Worm (Caenorhabditis elegans) whole organism, L2 larva: ENCODE data around the gene ZC449.8.

ENCODE experiments used
- C34F6.9 ChIP-seq: fragments of 150-350 bp; optimal IDR thresholded peaks from 2 replicates; lab custom pipeline; 2014; ENCODE audit warnings: missing biosample characterization, missing genetic modification characterization
- F13H6.1 ChIP-seq: sonication (generic microtip); optimal IDR thresholded peaks from 2 replicates; lab custom pipeline; 2016; ENCODE audit warnings: missing genetic modification characterization, missing compliant biosample characterization
- R02D3.7 ChIP-seq: fragments of 150-350 bp; optimal IDR thresholded peaks from 2 replicates; lab custom pipeline; 2014; ENCODE audit warnings: missing biosample characterization, missing genetic modification characterization
- Y55F3AM.14 ChIP-seq: fragments of 200-800 bp; sonication (Bioruptor generic); optimal IDR thresholded peaks from 2 replicates; lab custom pipeline; 2018; ENCODE audit warnings: mild to moderate bottlenecking, missing genetic modification characterization, missing compliant biosample characterization
- ZK546.5 ChIP-seq: sonication (generic microtip); optimal IDR thresholded peaks from 2 replicates; lab custom pipeline; 2017; ENCODE audit warnings: missing biosample characterization, missing genetic modification characterization
- aly-2 ChIP-seq: fragments of 150-350 bp; optimal IDR thresholded peaks from 2 replicates; lab custom pipeline; 2014; ENCODE audit warnings: missing biosample characterization, missing genetic modification characterization
- blmp-1 ChIP-seq: sonication (generic microtip); optimal IDR thresholded peaks from 2 replicates; lab custom pipeline; 2017; ENCODE audit warnings: missing genetic modification characterization, mild to moderate bottlenecking, missing compliant biosample characterization, antibody characterized with exemption, moderate library complexity; ENCODE audit not compliant: insufficient read depth
- ceh-16 ChIP-seq: fragments of 150-350 bp; optimal IDR thresholded peaks from 2 replicates; lab custom pipeline; 2014; ENCODE audit warnings: missing biosample characterization, missing genetic modification characterization
- ceh-82 ChIP-seq: fragments of 150-350 bp; optimal IDR thresholded peaks from 2 replicates; lab custom pipeline; 2014; ENCODE audit warnings: missing biosample characterization, missing genetic modification characterization
- crh-2 ChIP-seq: sonication (generic microtip); optimal IDR thresholded peaks from 2 replicates; lab custom pipeline; 2017; ENCODE audit warnings: missing biosample characterization, missing genetic modification characterization
- dmd-4 ChIP-seq: sonication (generic microtip); optimal IDR thresholded peaks from 2 replicates; lab custom pipeline; 2017; ENCODE audit warnings: missing biosample characterization, missing genetic modification characterization
- egl-27 ChIP-seq: sonication (generic microtip); optimal IDR thresholded peaks from 3 replicates; lab custom pipeline; 2017; ENCODE audit warnings: missing biosample characterization, missing genetic modification reagents, missing genetic modification characterization
- elt-1 ChIP-seq: fragments of 150-350 bp; optimal IDR thresholded peaks from 2 replicates; lab custom pipeline; 2014; ENCODE audit warnings: missing biosample characterization, missing genetic modification characterization
- elt-3 ChIP-seq: sonication (generic microtip); optimal IDR thresholded peaks from 2 replicates; lab custom pipeline; 2017; ENCODE audit warnings: missing biosample characterization, missing genetic modification characterization
- fos-1 ChIP-seq: fragments of 150-350 bp; optimal IDR thresholded peaks from 2 replicates; lab custom pipeline; 2014; ENCODE audit warnings: missing biosample characterization, missing genetic modification characterization
- gmeb-1 ChIP-seq: fragments of 150-350 bp; optimal IDR thresholded peaks from 2 replicates; lab custom pipeline; 2014; ENCODE audit warnings: missing biosample characterization, missing genetic modification characterization
- lin-11 ChIP-seq: fragments of 150-350 bp; sonication (generic microtip); optimal IDR thresholded peaks from 2 replicates; lab custom pipeline; 2014; ENCODE audit warnings: missing biosample characterization, missing genetic modification characterization, inconsistent platforms, mixed read lengths
- lin-13 ChIP-seq: fragments of 150-350 bp; optimal IDR thresholded peaks from 2 replicates; lab custom pipeline; 2014; ENCODE audit warnings: missing biosample characterization, missing genetic modification reagents, missing genetic modification characterization
- lsy-2 ChIP-seq, 2 experiments: fragments of 150-350 bp in 1 of 2; sonication (generic microtip) in 1 of 2; optimal IDR thresholded peaks; 2 replicates each; lab custom pipeline; 2014 to 2017; ENCODE audit warnings: missing biosample characterization in 2 of 2, missing genetic modification characterization in 2 of 2
- mab-5 ChIP-seq: fragments of 150-350 bp; optimal IDR thresholded peaks from 2 replicates; lab custom pipeline; 2014; ENCODE audit warnings: missing biosample characterization, missing genetic modification characterization
- mdl-1 ChIP-seq, 2 experiments: fragments of 150-350 bp in 1 of 2; sonication (generic microtip) in 1 of 2; optimal IDR thresholded peaks; 2 replicates each; lab custom pipeline; 2017; ENCODE audit warnings: missing biosample characterization in 2 of 2, missing genetic modification characterization in 2 of 2
- nhr-12 ChIP-seq: fragments of 150-350 bp; optimal IDR thresholded peaks from 2 replicates; lab custom pipeline; 2014; ENCODE audit warnings: missing biosample characterization, missing genetic modification characterization
- nhr-129 ChIP-seq: fragments of 150-350 bp; optimal IDR thresholded peaks from 2 replicates; lab custom pipeline; 2014; ENCODE audit warnings: missing biosample characterization, missing genetic modification characterization
- nhr-23 ChIP-seq: fragments of 150-350 bp; optimal IDR thresholded peaks from 2 replicates; lab custom pipeline; 2014; ENCODE audit warnings: missing biosample characterization, missing genetic modification reagents, missing genetic modification characterization
- nhr-25 ChIP-seq: fragments of 150-350 bp; sonication (generic microtip); optimal IDR thresholded peaks from 3 replicates; lab custom pipeline; 2014; ENCODE audit warnings: missing biosample characterization, missing genetic modification characterization
- nhr-6 ChIP-seq: fragments of 150-350 bp; optimal IDR thresholded peaks from 2 replicates; lab custom pipeline; 2014; ENCODE audit warnings: missing biosample characterization, missing genetic modification characterization
- sem-4 ChIP-seq: fragments of 150-350 bp; optimal IDR thresholded peaks from 2 replicates; lab custom pipeline; 2014; ENCODE audit warnings: missing biosample characterization, missing genetic modification reagents, missing genetic modification characterization
- skn-1 ChIP-seq: sonication (generic microtip); optimal IDR thresholded peaks from 2 replicates; lab custom pipeline; 2017; ENCODE audit warnings: missing biosample characterization, missing genetic modification characterization
- sma-3 ChIP-seq: sonication (generic microtip); optimal IDR thresholded peaks from 2 replicates; lab custom pipeline; 2016; ENCODE audit warnings: missing genetic modification reagents, missing genetic modification characterization, missing compliant biosample characterization
- sma-9 ChIP-seq, 2 experiments: fragments of 150-350 bp in 1 of 2; sonication (generic microtip) in 1 of 2; optimal IDR thresholded peaks; 2 replicates each; lab custom pipeline; 2014 to 2016; ENCODE audit warnings: missing genetic modification characterization in 2 of 2, mild to moderate bottlenecking in 1 of 2, missing biosample characterization in 1 of 2, missing compliant biosample characterization in 1 of 2, missing genetic modification reagents in 1 of 2, moderate library complexity in 1 of 2
- snpc-4 ChIP-seq: fragments of 150-350 bp; optimal IDR thresholded peaks from 2 replicates; lab custom pipeline; 2014; ENCODE audit warnings: missing biosample characterization, missing genetic modification characterization
- unc-39 ChIP-seq: fragments of 150-350 bp; optimal IDR thresholded peaks from 2 replicates; lab custom pipeline; 2014; ENCODE audit warnings: missing biosample characterization, missing genetic modification characterization
- unc-55 ChIP-seq: fragments of 150-350 bp; sonication (generic microtip); optimal IDR thresholded peaks from 3 replicates; lab custom pipeline; 2014; ENCODE audit warnings: missing biosample characterization, missing genetic modification reagents, missing genetic modification characterization
- unc-62 ChIP-seq: fragments of 150-350 bp; optimal IDR thresholded peaks from 2 replicates; lab custom pipeline; 2014; ENCODE audit warnings: missing biosample characterization, missing genetic modification reagents, missing genetic modification characterization
- zag-1 ChIP-seq: fragments of 150-350 bp; optimal IDR thresholded peaks from 2 replicates; lab custom pipeline; 2014; ENCODE audit warnings: missing biosample characterization, missing genetic modification characterization
- ztf-1 ChIP-seq: fragments of 200-800 bp; sonication (Bioruptor generic); conservative IDR thresholded peaks from 2 replicates; pipeline ENCODE4 v1.3.6; 2022; ENCODE audit warnings: missing genetic modification characterization, missing compliant biosample characterization
- ztf-11 ChIP-seq: sonication (generic microtip); optimal IDR thresholded peaks from 2 replicates; lab custom pipeline; 2017; ENCODE audit warnings: missing biosample characterization, missing genetic modification characterization
- ztf-4 ChIP-seq: fragments of 150-350 bp; optimal IDR thresholded peaks from 2 replicates; lab custom pipeline; 2014; ENCODE audit warnings: missing biosample characterization, missing genetic modification characterization

Gene ZC449.8

ce11 chrX:4981579-4981978 lies 34.3 kb upstream of the ZC449.8 start:
- TF ChIP-seq skn-1 (tag; lab: Kevin White, UChicago) (no peak), elt-3 (no peak), C34F6.9 (tag; lab: Kevin White, UChicago) (no peak), nhr-6 (tag; lab: Kevin White, UChicago) (no peak), ceh-82 (tag; lab: Kevin White, UChicago) (no peak), lin-13 (GFP tag; lab: Kevin White, UChicago) (no peak), blmp-1 (tag; lab: Kevin White, UChicago) (no peak), ZK546.5 (no peak), R02D3.7 (no peak), elt-1 (tag; lab: Kevin White, UChicago) (no peak), lsy-2 (tag; optimal IDR thresholded peaks at IDR 0.05; lab: Kevin White, UChicago) (no peak), sma-3 (GFP tag; lab: Kevin White, UChicago) (no peak), ztf-4 (no peak), gmeb-1 (no peak), zag-1 (no peak)

DNA sequence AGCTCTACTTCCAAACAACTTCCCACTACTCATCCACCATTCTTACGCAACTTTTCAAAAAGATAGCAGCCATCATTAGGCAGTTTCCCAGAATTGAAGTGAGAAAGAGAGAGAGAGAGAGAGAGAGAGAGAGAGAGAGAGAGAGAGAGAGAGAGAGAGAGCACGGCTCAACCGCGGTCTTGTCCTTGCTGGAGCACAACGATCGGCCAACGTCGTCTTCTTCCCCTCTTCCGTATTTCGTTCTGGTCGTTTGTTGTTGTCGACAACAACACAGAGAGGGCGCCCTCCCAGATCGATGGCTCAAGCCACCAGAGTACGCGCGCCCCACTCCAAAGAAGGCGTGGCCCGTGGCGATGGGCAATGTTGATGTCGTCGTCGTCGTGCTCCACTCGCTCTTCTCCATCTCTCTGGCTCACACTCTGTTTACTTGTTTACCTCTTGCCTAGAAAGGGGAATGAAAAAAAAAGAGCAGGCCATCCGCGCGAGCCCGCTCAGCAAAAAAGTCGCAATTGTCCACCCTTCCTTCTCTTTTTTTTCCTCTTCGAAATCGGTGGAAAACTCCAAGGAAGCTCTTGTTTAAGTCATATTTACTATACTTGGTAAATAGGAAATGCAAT lies 33.8 kb upstream of the ZC449.8 start:
- TF ChIP-seq mab-5 (tag; lab: Kevin White, UChicago) (peak; percentile 41), crh-2 (peak; percentile 49), lin-11 (tag; lab: Kevin White, UChicago) (peak; percentile 46), mdl-1 (tag; optimal IDR thresholded peaks at IDR 0.05; lab: Kevin White, UChicago) (peak; percentile 37 to 38), aly-2 (no peak), zag-1 (peak; percentile 88), sma-9 (GFP tag; optimal IDR thresholded peaks at IDR 0.05; lab: Kevin White, UChicago) (peak; percentile 65), sma-9 (tag; optimal IDR thresholded peaks at IDR 0.05; lab: Kevin White, UChicago) (no peak), Y55F3AM.14 (GFP tag; lab: Kevin White, UChicago) (peak; percentile 57), sem-4 (peak; percentile 55), nhr-23 (tag; lab: Kevin White, UChicago) (no peak), nhr-129 (tag; lab: Kevin White, UChicago) (peak; percentile 60), C34F6.9 (tag; lab: Kevin White, UChicago) (peak; percentile 47), lsy-2 (tag; optimal IDR thresholded peaks at IDR 0.05; lab: Kevin White, UChicago) (peak in 1 of 2 experiments; percentile 58), nhr-6 (tag; lab: Kevin White, UChicago) (peak; percentile 39), F13H6.1 (tag; lab: Kevin White, UChicago) (peak; percentile 35), nhr-12 (no peak), snpc-4 (tag; lab: Kevin White, UChicago) (no peak), unc-55 (GFP tag; lab: Kevin White, UChicago) (peak; percentile 57)

ce11 chrX:4986354-4986753 lies 29.5 kb upstream of the ZC449.8 start:
- TF ChIP-seq C34F6.9 (tag; lab: Kevin White, UChicago) (no peak), nhr-12 (no peak), lin-11 (tag; lab: Kevin White, UChicago) (no peak), sma-9 (GFP tag; optimal IDR thresholded peaks at IDR 0.05; lab: Kevin White, UChicago) (no peak), sma-9 (tag; optimal IDR thresholded peaks at IDR 0.05; lab: Kevin White, UChicago) (no peak), Y55F3AM.14 (GFP tag; lab: Kevin White, UChicago) (no peak), sem-4 (no peak)

ce11 chrX:4987617-4988016 lies 28.3 kb upstream of the ZC449.8 start:
- TF ChIP-seq unc-62 (no peak), ztf-1 (no peak), zag-1 (no peak), skn-1 (tag; lab: Kevin White, UChicago) (no peak), blmp-1 (tag; lab: Kevin White, UChicago) (no peak), sma-3 (GFP tag; lab: Kevin White, UChicago) (no peak), mab-5 (tag; lab: Kevin White, UChicago) (no peak), C34F6.9 (tag; lab: Kevin White, UChicago) (no peak), unc-39 (tag; lab: Kevin White, UChicago) (no peak)

- no peak for TF ChIP-seq gmeb-1
- no peak for TF ChIP-seq elt-1 (tag; lab: Kevin White, UChicago)
- TF ChIP-seq egl-27 (tag; lab: Kevin White, UChicago) = no peak
- TF ChIP-seq R02D3.7 = no peak
- TF ChIP-seq blmp-1 (tag; lab: Kevin White, UChicago) = no peak
- no peak for TF ChIP-seq lin-13 (GFP tag; lab: Kevin White, UChicago)
- TF ChIP-seq ztf-4 = no peak
- no peak for TF ChIP-seq lin-11 (tag; lab: Kevin White, UChicago)
- TF ChIP-seq crh-2 = no peak
- TF ChIP-seq ztf-11 (tag; lab: Kevin White, UChicago) = no peak
- TF ChIP-seq mdl-1 (tag; optimal IDR thresholded peaks at IDR 0.05; lab: Kevin White, UChicago) = no peak
- TF ChIP-seq ceh-16 = no peak
- TF ChIP-seq dmd-4 (tag; lab: Kevin White, UChicago) = no peak
- TF ChIP-seq sma-3 (GFP tag; lab: Kevin White, UChicago) = no peak
- no peak for TF ChIP-seq nhr-23 (tag; lab: Kevin White, UChicago)
- no peak for TF ChIP-seq nhr-25 (tag; lab: Kevin White, UChicago)
- no peak for TF ChIP-seq fos-1 (tag; lab: Kevin White, UChicago)
- no peak for TF ChIP-seq ztf-1
Measured at ce11 chrX:4992523-4992922, 23.4 kb upstream of the ZC449.8 start.
